Worm (Caenorhabditis elegans) whole organism, L4 larva: Measurements from ENCODE around the gene Y2H9A.6.

Source experiments
- D1046.2 ChIP-seq: fragments of 200-800 bp; sonication (Bioruptor generic); IDR thresholded peaks from 2 replicates; pipeline ENCODE4 v1.3.6; 2022; ENCODE audit warnings: missing genetic modification characterization, missing compliant biosample characterization
- F26F4.8 ChIP-seq: fragments of 200-800 bp; sonication (Bioruptor generic); conservative IDR thresholded peaks from 2 replicates; pipeline ENCODE4 v1.3.6; 2022; ENCODE audit warnings: missing genetic modification characterization, missing compliant biosample characterization
- T20F7.1 ChIP-seq: fragments of 200-800 bp; sonication (Bioruptor generic); optimal IDR thresholded peaks from 2 replicates; lab custom pipeline; 2018; ENCODE audit warnings: mild to moderate bottlenecking, missing genetic modification characterization, missing compliant biosample characterization
- T26A8.4 ChIP-seq: fragments of 200-800 bp; sonication (Bioruptor generic); IDR thresholded peaks from 2 replicates; pipeline ENCODE4 v1.3.6; 2022; ENCODE audit warnings: missing genetic modification characterization, missing compliant biosample characterization
- Y105C5A.15 ChIP-seq: fragments of 200-800 bp; sonication (Bioruptor generic); IDR thresholded peaks from 2 replicates; pipeline ENCODE4 v1.3.6; 2022; ENCODE audit warnings: missing genetic modification characterization, missing compliant biosample characterization
- ama-1 ChIP-seq: fragments of 150-350 bp; optimal IDR thresholded peaks from 2 replicates; lab custom pipeline; 2014; ENCODE audit warnings: inconsistent platforms, mixed read lengths
- ceh-28 ChIP-seq: fragments of 150-350 bp; optimal IDR thresholded peaks from 2 replicates; lab custom pipeline; 2014; ENCODE audit warnings: missing biosample characterization, missing genetic modification reagents, missing genetic modification characterization
- ceh-44 ChIP-seq: fragments of 200-800 bp; sonication (Bioruptor generic); IDR thresholded peaks from 2 replicates; pipeline ENCODE4 v1.3.6; 2022; ENCODE audit warnings: missing genetic modification reagents, missing genetic modification characterization, missing compliant biosample characterization
- ceh-82 ChIP-seq: sonication (generic microtip); optimal IDR thresholded peaks from 2 replicates; lab custom pipeline; 2017; ENCODE audit warnings: missing biosample characterization, missing genetic modification characterization
- ctbp-1 ChIP-seq: fragments of 200-800 bp; sonication (Bioruptor generic); IDR thresholded peaks from 2 replicates; pipeline ENCODE4 v1.3.6; 2022; ENCODE audit warnings: missing genetic modification reagents, missing genetic modification characterization, missing compliant biosample characterization
- daf-19 ChIP-seq: fragments of 200-800 bp; sonication (Bioruptor generic); conservative IDR thresholded peaks from 2 replicates; pipeline ENCODE4 v1.3.6; 2022; ENCODE audit warnings: missing genetic modification characterization, missing compliant biosample characterization
- dmd-6 ChIP-seq: fragments of 200-800 bp; sonication (Bioruptor generic); IDR thresholded peaks from 2 replicates; pipeline ENCODE4 v1.3.6; 2022; ENCODE audit warnings: missing genetic modification reagents, missing genetic modification characterization, missing compliant biosample characterization
- duxl-1 ChIP-seq: sonication (generic microtip); optimal IDR thresholded peaks from 2 replicates; lab custom pipeline; 2016; ENCODE audit warnings: mild to moderate bottlenecking, missing genetic modification characterization, moderate library complexity, missing compliant biosample characterization; ENCODE audit not compliant: poor library complexity
- dve-1 ChIP-seq: sonication (generic microtip); optimal IDR thresholded peaks from 2 replicates; lab custom pipeline; 2017; ENCODE audit warnings: antibody characterized with exemption, mild to moderate bottlenecking, missing genetic modification characterization, missing compliant biosample characterization; ENCODE audit not compliant: insufficient read depth
- egl-43 ChIP-seq: fragments of 200-800 bp; sonication (Bioruptor generic); IDR thresholded peaks from 2 replicates; pipeline ENCODE4 v1.3.6; 2022; ENCODE audit warnings: missing genetic modification reagents, missing genetic modification characterization, missing compliant biosample characterization
- gei-8 ChIP-seq: fragments of 200-800 bp; sonication (Bioruptor generic); optimal IDR thresholded peaks from 2 replicates; lab custom pipeline; 2018; ENCODE audit warnings: mild to moderate bottlenecking, missing genetic modification characterization, missing compliant biosample characterization
- hlh-11 ChIP-seq: fragments of 200-800 bp; sonication (Bioruptor generic); optimal IDR thresholded peaks from 2 replicates; lab custom pipeline; 2018; ENCODE audit warnings: mild to moderate bottlenecking, missing genetic modification characterization, missing compliant biosample characterization
- hlh-30 ChIP-seq: sonication (generic microtip); optimal IDR thresholded peaks from 2 replicates; lab custom pipeline; 2017; ENCODE audit warnings: antibody characterized with exemption, mild to moderate bottlenecking, missing genetic modification characterization, missing compliant biosample characterization; ENCODE audit not compliant: insufficient read depth
- hmg-1.1 ChIP-seq: fragments of 200-800 bp; sonication (Bioruptor generic); IDR thresholded peaks from 2 replicates; pipeline ENCODE4 v1.3.6; 2022; ENCODE audit warnings: missing genetic modification reagents, missing genetic modification characterization, missing compliant biosample characterization
- jun-1 ChIP-seq: fragments of 150-350 bp; optimal IDR thresholded peaks from 2 replicates; lab custom pipeline; 2014; ENCODE audit warnings: missing biosample characterization, missing genetic modification reagents, missing genetic modification characterization
- lin-1 ChIP-seq: fragments of 200-800 bp; sonication (Bioruptor generic); IDR thresholded peaks from 2 replicates; pipeline ENCODE4 v1.3.6; 2022; ENCODE audit warnings: missing genetic modification reagents, missing genetic modification characterization, missing compliant biosample characterization
- lin-13 ChIP-seq: fragments of 150-350 bp; optimal IDR thresholded peaks from 2 replicates; lab custom pipeline; 2014; ENCODE audit warnings: missing biosample characterization, missing genetic modification reagents, missing genetic modification characterization
- lin-15B ChIP-seq: fragments of 150-350 bp; sonication (generic microtip); optimal IDR thresholded peaks from 3 replicates; lab custom pipeline; 2014; ENCODE audit warnings: missing biosample characterization, missing genetic modification characterization
- lin-38 ChIP-seq: fragments of 200-800 bp; sonication (Bioruptor generic); IDR thresholded peaks from 2 replicates; pipeline ENCODE4 v1.3.6; 2022; ENCODE audit warnings: missing genetic modification reagents, missing genetic modification characterization, missing compliant biosample characterization
- madf-5 ChIP-seq, 2 experiments: fragments of 200-800 bp; sonication (Bioruptor generic); IDR thresholded peaks; 2 replicates each; pipeline ENCODE4 v1.3.6; 2022; ENCODE audit warnings: missing compliant biosample characterization in 2 of 2, missing genetic modification characterization in 2 of 2
- madf-9 ChIP-seq: fragments of 200-800 bp; sonication (Bioruptor generic); conservative IDR thresholded peaks from 2 replicates; pipeline ENCODE4 v1.3.6; 2022; ENCODE audit warnings: missing genetic modification reagents, missing genetic modification characterization, missing compliant biosample characterization
- mep-1 ChIP-seq: fragments of 150-350 bp; sonication (generic microtip); optimal IDR thresholded peaks from 3 replicates; lab custom pipeline; 2014; ENCODE audit warnings: missing biosample characterization, missing genetic modification characterization
- mxl-2 ChIP-seq: fragments of 200-800 bp; sonication (Bioruptor generic); conservative IDR thresholded peaks from 2 replicates; pipeline ENCODE4 v1.3.6; 2022; ENCODE audit warnings: missing genetic modification reagents, missing genetic modification characterization, missing compliant biosample characterization
- mxl-3 ChIP-seq: fragments of 200-800 bp; sonication (Bioruptor generic); optimal IDR thresholded peaks from 2 replicates; lab custom pipeline; 2018; ENCODE audit warnings: mild to moderate bottlenecking, missing genetic modification characterization, missing compliant biosample characterization
- nhr-25 ChIP-seq: sonication (generic microtip); optimal IDR thresholded peaks from 2 replicates; lab custom pipeline; 2017; ENCODE audit warnings: missing genetic modification characterization, mild to moderate bottlenecking, missing compliant biosample characterization, antibody characterized with exemption, moderate library complexity, borderline replicate concordance; ENCODE audit not compliant: insufficient read depth
- nhr-48 ChIP-seq: sonication (generic microtip); optimal IDR thresholded peaks from 2 replicates; lab custom pipeline; 2016; ENCODE audit warnings: mild to moderate bottlenecking, missing genetic modification characterization, missing compliant biosample characterization
- nhr-6 ChIP-seq: fragments of 150-350 bp; optimal IDR thresholded peaks from 2 replicates; lab custom pipeline; 2014; ENCODE audit warnings: missing biosample characterization, missing genetic modification characterization
- php-3 ChIP-seq: fragments of 200-800 bp; sonication (Bioruptor generic); IDR thresholded peaks from 2 replicates; pipeline ENCODE4 v1.3.6; 2022; ENCODE audit warnings: missing genetic modification reagents, missing genetic modification characterization, missing compliant biosample characterization
- rbr-2 ChIP-seq: sonication (generic microtip); optimal IDR thresholded peaks from 2 replicates; lab custom pipeline; 2016; ENCODE audit warnings: missing genotype, missing genetic modification characterization, missing compliant biosample characterization
- set-16 ChIP-seq: fragments of 200-800 bp; sonication (Bioruptor generic); IDR thresholded peaks from 2 replicates; pipeline ENCODE4 v1.3.6; 2022; ENCODE audit warnings: missing genetic modification reagents, missing genetic modification characterization, missing compliant biosample characterization
- snpc-1.2 ChIP-seq: fragments of 200-800 bp; sonication (Bioruptor generic); IDR thresholded peaks from 2 replicates; pipeline ENCODE4 v1.3.6; 2022; ENCODE audit warnings: missing genetic modification reagents, missing genetic modification characterization, missing compliant biosample characterization
- spr-1 ChIP-seq: sonication (generic microtip); optimal IDR thresholded peaks from 2 replicates; lab custom pipeline; 2016; ENCODE audit warnings: mild to moderate bottlenecking, missing genetic modification characterization, missing compliant biosample characterization
- unc-62 ChIP-seq, 3 experiments: fragments of 150-350 bp in 1 of 3; sonication (generic microtip); optimal IDR thresholded peaks in 2 of 3; peaks in 1 of 3; 1 replicate in 1 of 3; 2 replicates in 2 of 3; lab custom pipeline; 2014 to 2017; ENCODE audit warnings: missing biosample characterization in 3 of 3, missing genetic modification characterization in 3 of 3, missing genetic modification reagents in 3 of 3, missing genotype in 1 of 3
- vab-7 ChIP-seq: fragments of 200-800 bp; sonication (Bioruptor generic); IDR thresholded peaks from 2 replicates; pipeline ENCODE4 v1.3.6; 2022; ENCODE audit warnings: missing genetic modification reagents, missing genetic modification characterization, missing compliant biosample characterization
- zip-11 ChIP-seq: fragments of 200-800 bp; sonication (Bioruptor generic); IDR thresholded peaks from 2 replicates; pipeline ENCODE4 v1.3.6; 2022; ENCODE audit warnings: missing genetic modification characterization, missing compliant biosample characterization

Gene Y2H9A.6

ce11 chrV:13410688-13411087 lies 32.9 kb upstream of the Y2H9A.6 start, which contains the start of gene F53F1.4:
Gene F53F1.4, plus strand, starts transcription at chrV:13411077.
- TF ChIP-seq mxl-3 (GFP tag; lab: Kevin White, UChicago): peak; percentile 74
- TF ChIP-seq nhr-25 (tag; lab: Kevin White, UChicago): no peak
- TF ChIP-seq hlh-11: peak; percentile 19
- TF ChIP-seq nhr-48 (tag; lab: Kevin White, UChicago): peak; percentile 40
- TF ChIP-seq vab-7: no peak

- TF ChIP-seq T26A8.4 (GFP tag; lab: Robert Waterston, UW) (peak; percentile 47; the same call in 1 of the 2 replicates), mxl-3 (GFP tag; lab: Kevin White, UChicago) (peak; percentile 2), lin-38 (GFP tag; lab: Robert Waterston, UW) (peak; percentile 12; the same call in 1 of the 2 replicates), egl-43 (GFP tag; lab: Robert Waterston, UW) (peak; percentile 75; the same call in 1 of the 2 replicates), mep-1 (tag; lab: Kevin White, UChicago) (peak; percentile 17), lin-13 (peak; percentile 38), ceh-44 (no peak), spr-1 (peak; percentile 36), T20F7.1 (no peak), nhr-6 (tag; lab: Kevin White, UChicago) (peak; percentile 9), ama-1 (peak; percentile 35), unc-62 (GFP tag; optimal IDR thresholded peaks at IDR 0.05 in 1 of 2; lab: Kevin White, UChicago) (peak in 1 of 2 experiments; percentile 76), unc-62 (tag; optimal IDR thresholded peaks at IDR 0.05; lab: Kevin White, UChicago) (no peak), snpc-1.2 (GFP tag; lab: Robert Waterston, UW) (0 out of 2 replicates have a peak, but pooled peaks have one; percentile 13), lin-15B (tag; lab: Kevin White, UChicago) (no peak), ctbp-1 (GFP tag; lab: Robert Waterston, UW) (0 out of 2 replicates have a peak, but pooled peaks have one; percentile 40), set-16 (peak; percentile 97), dmd-6 (no peak), php-3 (no peak), D1046.2 (no peak)
Observed at ce11 chrV:13411225-13411991, 32.2 kb upstream of the Y2H9A.6 start.

ce11 chrV:13411992-13412298 lies 31.7 kb upstream of the Y2H9A.6 start:
- no peak for TF ChIP-seq gei-8
- TF ChIP-seq hlh-30 (tag; lab: Kevin White, UChicago): peak; percentile 78

- no peak for TF ChIP-seq rbr-2 (tag; lab: Kevin White, UChicago)
- no peak for TF ChIP-seq Y105C5A.15 (GFP tag; lab: Robert Waterston, UW)
- TF ChIP-seq mxl-2 (GFP tag; lab: Robert Waterston, UW): no peak
- TF ChIP-seq madf-5 (GFP tag; IDR thresholded peaks at IDR 0.05; lab: Robert Waterston, UW): no peak
- no peak for TF ChIP-seq daf-19 (GFP tag; lab: Robert Waterston, UW)
- no peak for TF ChIP-seq lin-13
- TF ChIP-seq dve-1: no peak
- no peak for TF ChIP-seq duxl-1 (tag; lab: Kevin White, UChicago)
- TF ChIP-seq hmg-1.1: no peak
- no peak for TF ChIP-seq ctbp-1 (GFP tag; lab: Robert Waterston, UW)
- TF ChIP-seq zip-11 (GFP tag; lab: Robert Waterston, UW): no peak
- TF ChIP-seq F26F4.8: no peak
- no peak for TF ChIP-seq ceh-82 (tag; lab: Kevin White, UChicago)
- no peak for TF ChIP-seq lin-1 (GFP tag; lab: Robert Waterston, UW)
- TF ChIP-seq madf-9 (GFP tag; lab: Robert Waterston, UW): no peak
- TF ChIP-seq jun-1: no peak
- TF ChIP-seq ceh-28: no peak
- TF ChIP-seq nhr-25 (tag; lab: Kevin White, UChicago): no peak
Observed at ce11 chrV:13413301-13413700, 30.3 kb upstream of the Y2H9A.6 start.
